Fruit fly (Drosophila melanogaster) whole organism, embryonic: ENCODE data around the gene CG7512.

Source experiments
- Atf6 ChIP-seq: fragments of 200-800 bp; sonication (Bioruptor generic); IDR thresholded peaks from 2 replicates; pipeline ENCODE4 v1.3.6; 2022; ENCODE audit warnings: missing biosample characterization, missing genetic modification characterization
- CG10147 ChIP-seq: fragments of 200-800 bp; sonication (Bioruptor generic); optimal IDR thresholded peaks from 2 replicates; lab custom pipeline; 2019; ENCODE audit warnings: missing biosample characterization, mild to moderate bottlenecking, missing genetic modification characterization, moderate library complexity
- CG10274 ChIP-seq: fragments of 200-800 bp; sonication (Bioruptor generic); optimal IDR thresholded peaks from 3 replicates; lab custom pipeline; 2017; ENCODE audit warnings: missing biosample characterization, mild to moderate bottlenecking, missing genetic modification characterization
- CG10979 ChIP-seq: fragments of 200-800 bp; sonication (Bioruptor generic); optimal IDR thresholded peaks from 2 replicates; lab custom pipeline; 2018; ENCODE audit warnings: missing biosample characterization, mild to moderate bottlenecking, missing genetic modification characterization, moderate library complexity
- CG11504 ChIP-seq: fragments of 200-800 bp; sonication (Bioruptor generic); optimal IDR thresholded peaks from 3 replicates; lab custom pipeline; 2019; ENCODE audit warnings: missing biosample characterization, mild to moderate bottlenecking, missing genetic modification characterization, moderate library complexity
- CG12391 ChIP-seq: fragments of 200-800 bp; sonication (Bioruptor generic); optimal IDR thresholded peaks from 3 replicates; lab custom pipeline; 2018; ENCODE audit warnings: missing biosample characterization, mild to moderate bottlenecking, missing genetic modification characterization, moderate library complexity
- CG15269 ChIP-seq: fragments of 200-800 bp; sonication (Bioruptor generic); optimal IDR thresholded peaks from 2 replicates; lab custom pipeline; 2018; ENCODE audit warnings: missing biosample characterization, mild to moderate bottlenecking, missing genetic modification characterization, moderate library complexity
- CG1603 ChIP-seq: fragments of 200-800 bp; sonication (Bioruptor generic); optimal IDR thresholded peaks from 2 replicates; lab custom pipeline; 2019; ENCODE audit warnings: missing biosample characterization, mild to moderate bottlenecking, missing genetic modification characterization, moderate library complexity
- CG2678 ChIP-seq: fragments of 200-800 bp; sonication (Bioruptor generic); optimal IDR thresholded peaks from 3 replicates; lab custom pipeline; 2019; ENCODE audit warnings: missing biosample characterization, mild to moderate bottlenecking, missing genetic modification characterization, moderate library complexity
- CG3847 ChIP-seq: fragments of 200-800 bp; sonication (Bioruptor generic); IDR thresholded peaks from 2 replicates; pipeline ENCODE4 v1.3.6; 2022; ENCODE audit warnings: missing biosample characterization, missing genetic modification characterization
- CG4328 ChIP-seq: fragments of 200-800 bp; sonication (Bioruptor generic); optimal IDR thresholded peaks from 3 replicates; lab custom pipeline; 2017; ENCODE audit warnings: missing biosample characterization, missing genetic modification reagents, missing genetic modification characterization
- CG43689 ChIP-seq: fragments of 200-800 bp; sonication (Bioruptor generic); IDR thresholded peaks from 2 replicates; pipeline ENCODE4 v1.3.6; 2022; ENCODE audit warnings: missing biosample characterization, missing genetic modification characterization
- CG4820 ChIP-seq: fragments of 200-800 bp; sonication (Bioruptor generic); optimal IDR thresholded peaks from 3 replicates; lab custom pipeline; 2016; ENCODE audit warnings: missing biosample characterization, missing genetic modification characterization
- CG5180 ChIP-seq: fragments of 200-800 bp; sonication (Bioruptor generic); optimal IDR thresholded peaks from 3 replicates; lab custom pipeline; 2017; ENCODE audit warnings: missing biosample characterization, missing genetic modification characterization, mild to moderate bottlenecking, moderate library complexity, missing genetic modification reagents
- CG5245 ChIP-seq: fragments of 200-800 bp; sonication (Bioruptor generic); optimal IDR thresholded peaks from 3 replicates; lab custom pipeline; 2016; ENCODE audit warnings: missing biosample characterization, missing genetic modification characterization
- CG6689 ChIP-seq: fragments of 200-800 bp; sonication (Bioruptor generic); IDR thresholded peaks from 2 replicates; pipeline ENCODE4 v1.3.6; 2022; ENCODE audit warnings: missing biosample characterization, missing genetic modification characterization
- CG7839 ChIP-seq: fragments of 200-800 bp; sonication (Bioruptor generic); optimal IDR thresholded peaks from 3 replicates; lab custom pipeline; 2018; ENCODE audit warnings: missing biosample characterization, mild to moderate bottlenecking, missing genetic modification characterization, moderate library complexity
- CG8388 ChIP-seq: fragments of 200-800 bp; sonication (Bioruptor generic); optimal IDR thresholded peaks from 2 replicates; lab custom pipeline; 2019; ENCODE audit warnings: missing biosample characterization, mild to moderate bottlenecking, missing genetic modification characterization, moderate library complexity
- Dfd ChIP-seq, 2 experiments: fragments of >200 bp; optimal IDR thresholded peaks; 2 replicates each; lab custom pipeline; 2017; ENCODE audit warnings: missing biosample characterization in 2 of 2, missing genetic modification characterization in 2 of 2
- Drgx ChIP-seq: fragments of 200-800 bp; sonication (Bioruptor generic); IDR thresholded peaks from 2 replicates; pipeline ENCODE4 v1.3.6; 2022; ENCODE audit warnings: missing biosample characterization, missing genetic modification characterization
- Gug ChIP-seq: fragments of 200-800 bp; sonication (Bioruptor generic); IDR thresholded peaks from 4 replicates; pipeline ENCODE4 v1.3.6; 2022; ENCODE audit warnings: missing biosample characterization, missing genetic modification characterization
- H2.0 ChIP-seq: fragments of 200-800 bp; sonication (Bioruptor generic); IDR thresholded peaks from 2 replicates; pipeline ENCODE4 v1.3.6; 2022; ENCODE audit warnings: missing biosample characterization, missing genetic modification characterization
- HLH3B ChIP-seq: fragments of 200-800 bp; sonication (Bioruptor generic); IDR thresholded peaks from 2 replicates; pipeline ENCODE4 v1.3.6; 2022; ENCODE audit warnings: missing biosample characterization, missing genetic modification characterization
- HmgD ChIP-seq: fragments of 200-800 bp; sonication (Bioruptor generic); optimal IDR thresholded peaks from 3 replicates; lab custom pipeline; 2016; ENCODE audit warnings: missing biosample characterization, missing genetic modification characterization
- Hsf ChIP-seq: fragments of 200-800 bp; sonication (Bioruptor generic); optimal IDR thresholded peaks from 3 replicates; lab custom pipeline; 2016; ENCODE audit warnings: missing biosample characterization, missing genetic modification characterization
- MBD-R2 ChIP-seq: fragments of 200-800 bp; sonication (Bioruptor generic); IDR thresholded peaks from 2 replicates; pipeline ENCODE4 v1.3.6; 2022; ENCODE audit warnings: missing biosample characterization, missing genetic modification characterization
- Med ChIP-seq: fragments of 200-800 bp; sonication (Bioruptor generic); peaks from one replicate; lab custom pipeline; 2016; ENCODE audit warnings: missing biosample characterization, missing genetic modification characterization, mild to moderate bottlenecking, inconsistent platforms, moderate library complexity
- NC2β ChIP-seq: fragments of 200-800 bp; sonication (Bioruptor generic); optimal IDR thresholded peaks from 2 replicates; lab custom pipeline; 2016; ENCODE audit warnings: missing biosample characterization, missing genetic modification characterization
- Oaz ChIP-seq: fragments of 200-800 bp; sonication (Bioruptor generic); IDR thresholded peaks from 2 replicates; pipeline ENCODE4 v1.3.6; 2022; ENCODE audit warnings: missing biosample characterization, missing genetic modification characterization
- Opbp ChIP-seq: fragments of 200-800 bp; sonication (Bioruptor generic); IDR thresholded peaks from 3 replicates; pipeline ENCODE4 v1.3.6; 2022; ENCODE audit warnings: missing biosample characterization, missing genetic modification characterization; ENCODE audit not compliant: partially characterized antibody
- Ptx1 ChIP-seq: fragments of 200-800 bp; sonication (Bioruptor generic); IDR thresholded peaks from 2 replicates; pipeline ENCODE4 v1.3.6; 2022; ENCODE audit warnings: missing biosample characterization, missing genetic modification characterization
- Sox102F ChIP-seq: fragments of 200-800 bp; sonication (Bioruptor generic); optimal IDR thresholded peaks from 2 replicates; lab custom pipeline; 2018; ENCODE audit warnings: missing biosample characterization, mild to moderate bottlenecking, missing genetic modification characterization, moderate library complexity
- bcd ChIP-seq: fragments of 200-800 bp; sonication (Bioruptor generic); optimal IDR thresholded peaks from 2 replicates; lab custom pipeline; 2017; ENCODE audit warnings: missing biosample characterization, mild to moderate bottlenecking, missing genetic modification characterization
- dpn ChIP-seq, 2 experiments: fragments of 200-800 bp; sonication (Bioruptor generic); optimal IDR thresholded peaks; 3 replicates each; lab custom pipeline; 2016; ENCODE audit warnings: missing biosample characterization in 2 of 2, missing genetic modification characterization in 2 of 2
- ewg ChIP-seq: fragments of 200-800 bp; sonication (Bioruptor generic); optimal IDR thresholded peaks from 3 replicates; lab custom pipeline; 2017; ENCODE audit warnings: mild to moderate bottlenecking, missing biosample characterization, missing genetic modification reagents, missing genetic modification characterization
- gcm2 ChIP-seq: fragments of 200-800 bp; sonication (Bioruptor generic); optimal IDR thresholded peaks from 2 replicates; lab custom pipeline; 2016; ENCODE audit warnings: missing biosample characterization, missing genetic modification characterization
- gsb-n ChIP-seq: fragments of 200-800 bp; sonication (Bioruptor generic); optimal IDR thresholded peaks from 3 replicates; lab custom pipeline; 2018; ENCODE audit warnings: missing biosample characterization, mild to moderate bottlenecking, missing genetic modification characterization
- lmd ChIP-seq: fragments of 200-800 bp; sonication (Bioruptor generic); IDR thresholded peaks from 2 replicates; pipeline ENCODE4 v1.3.6; 2022; ENCODE audit warnings: missing biosample characterization, missing genetic modification characterization
- lov ChIP-seq, 2 experiments: fragments of 200-800 bp in 1 of 2; fragments of >200 bp in 1 of 2; sonication (Bioruptor generic) in 1 of 2; IDR thresholded peaks in 1 of 2; optimal IDR thresholded peaks in 1 of 2; 2 replicates in 1 of 2; 3 replicates in 1 of 2; pipeline versions ENCODE4 v1.3.6 to Lab custom; 2017 to 2022; ENCODE audit warnings: missing biosample characterization in 1 of 2, missing genetic modification characterization in 1 of 2
- nerfin-1 ChIP-seq: fragments of 200-800 bp; sonication (Bioruptor generic); optimal IDR thresholded peaks from 3 replicates; lab custom pipeline; 2019; ENCODE audit warnings: missing biosample characterization, mild to moderate bottlenecking, missing genetic modification characterization, moderate library complexity
- onecut ChIP-seq: fragments of 200-800 bp; sonication (Bioruptor generic); IDR thresholded peaks from 2 replicates; pipeline ENCODE4 v1.3.6; 2022; ENCODE audit warnings: missing biosample characterization, missing genetic modification characterization
- pb ChIP-seq: fragments of 200-800 bp; sonication (Bioruptor generic); optimal IDR thresholded peaks from 3 replicates; lab custom pipeline; 2016; ENCODE audit warnings: missing biosample characterization, missing genetic modification characterization
- pnt ChIP-seq: fragments of 200-800 bp; sonication (Bioruptor generic); optimal IDR thresholded peaks from 3 replicates; lab custom pipeline; 2016; ENCODE audit warnings: missing biosample characterization, missing genetic modification characterization
- ranshi ChIP-seq: fragments of 200-800 bp; sonication (Bioruptor generic); IDR thresholded peaks from 2 replicates; pipeline ENCODE4 v1.3.6; 2022; ENCODE audit warnings: missing biosample characterization, missing genetic modification characterization
- rib ChIP-seq: fragments of 200-800 bp; sonication (Bioruptor generic); IDR thresholded peaks from 2 replicates; pipeline ENCODE4 v1.3.6; 2022; ENCODE audit warnings: missing biosample characterization, missing genetic modification characterization
- sqz ChIP-seq: fragments of 200-800 bp; sonication (Bioruptor generic); optimal IDR thresholded peaks from 3 replicates; lab custom pipeline; 2018; ENCODE audit warnings: missing biosample characterization, mild to moderate bottlenecking, missing genetic modification characterization
- tgo ChIP-seq: fragments of 200-800 bp; sonication (Bioruptor generic); IDR thresholded peaks from 3 replicates; pipeline ENCODE4 v1.3.6; 2022; ENCODE audit warnings: missing biosample characterization, missing genetic modification characterization
- tin ChIP-seq: fragments of 200-800 bp; sonication (Bioruptor generic); optimal IDR thresholded peaks from 3 replicates; lab custom pipeline; 2016; ENCODE audit warnings: missing biosample characterization, missing genetic modification characterization
- ttk ChIP-seq: fragments of 200-800 bp; sonication (Bioruptor generic); IDR thresholded peaks from 2 replicates; pipeline ENCODE4 v2.1.2; 2022; ENCODE audit warnings: missing biosample characterization, missing genetic modification characterization
- vnd ChIP-seq: fragments of 200-800 bp; sonication (Bioruptor generic); IDR thresholded peaks from 3 replicates; pipeline ENCODE4 v1.3.6; 2022; ENCODE audit warnings: missing biosample characterization, missing genetic modification characterization; ENCODE audit not compliant: partially characterized antibody

Gene CG7512

DNA sequence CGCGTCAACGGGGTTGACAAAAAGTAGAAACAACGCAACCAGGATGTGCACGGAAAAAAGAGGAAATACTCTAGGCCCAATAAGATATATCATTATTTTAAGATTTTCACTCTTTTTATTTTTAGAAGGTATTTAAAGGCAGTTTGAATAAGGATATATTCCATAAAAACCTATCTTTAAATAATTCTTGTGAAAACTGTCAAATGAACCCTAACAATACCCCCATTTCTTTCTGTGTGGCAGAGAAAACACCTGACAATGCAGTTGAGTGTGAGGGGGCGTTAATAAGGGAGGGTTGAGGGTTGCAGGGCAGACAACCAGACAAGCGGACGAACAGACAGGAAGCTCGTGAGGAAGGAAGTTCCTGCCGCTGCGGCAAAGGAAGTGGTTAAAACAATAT is 38.4 kb downstream of the CG7512 start (continued):
- TF ChIP-seq ttk (GFP tag; lab: Robert Waterston, UW), result 0 out of 2 replicates have a peak, but pooled peaks have one; percentile 9
- TF ChIP-seq H2.0 (GFP tag; lab: Robert Waterston, UW), result 0 out of 2 replicates have a peak, but pooled peaks have one; percentile 26
- TF ChIP-seq CG5180, result peak; percentile 27
- TF ChIP-seq CG3847 (GFP tag; lab: Robert Waterston, UW), result no peak
- peak; percentile 19 to 37 for TF ChIP-seq dpn (GFP tag; optimal IDR thresholded peaks at IDR 0.05; lab: Kevin White, UChicago)
- peak; percentile 29 for TF ChIP-seq NC2β (GFP tag; lab: Kevin White, UChicago)
- TF ChIP-seq sqz (GFP tag; lab: Kevin White, UChicago), result no peak
- TF ChIP-seq nerfin-1 (tag; lab: Kevin White, UChicago), result peak; percentile 35
- TF ChIP-seq CG11504 (tag; lab: Kevin White, UChicago), result peak; percentile 48
- peak; percentile 53 for TF ChIP-seq CG7839 (tag; lab: Kevin White, UChicago)
- TF ChIP-seq Oaz, result no peak
- 0 out of 3 replicates have a peak, but pooled peaks have one; percentile 19 for TF ChIP-seq vnd
- 0 out of 4 replicates have a peak, but pooled peaks have one; percentile 4 for TF ChIP-seq Gug
- peak; percentile 63 for TF ChIP-seq CG6689 (GFP tag; lab: Robert Waterston, UW)
- TF ChIP-seq ranshi (GFP tag; lab: Robert Waterston, UW), result 0 out of 2 replicates have a peak, but pooled peaks have one; percentile 24
- no peak for TF ChIP-seq HmgD (GFP tag; lab: Kevin White, UChicago)
- peak; percentile 30 for TF ChIP-seq CG15269
- no peak for TF ChIP-seq onecut (GFP tag; lab: Robert Waterston, UW)
- TF ChIP-seq Atf6 (GFP tag; lab: Robert Waterston, UW), result no peak
- peak; percentile 52 for TF ChIP-seq CG12391
- TF ChIP-seq Opbp (GFP tag; lab: Robert Waterston, UW), result no peak
- TF ChIP-seq gsb-n (tag; lab: Kevin White, UChicago), result peak; percentile 34
- peak; percentile 75 for TF ChIP-seq CG10979 (tag; lab: Kevin White, UChicago)
- peak; percentile 17 for TF ChIP-seq CG10147
- TF ChIP-seq pnt (GFP tag; lab: Kevin White, UChicago), result peak; percentile 10
- no peak for TF ChIP-seq MBD-R2 (GFP tag; lab: Robert Waterston, UW)
- no peak for TF ChIP-seq rib (GFP tag; lab: Robert Waterston, UW)
- TF ChIP-seq pb (GFP tag; lab: Kevin White, UChicago), result no peak
- TF ChIP-seq Dfd (GFP tag; optimal IDR thresholded peaks at IDR 0.05; lab: Kevin White, UChicago), result no peak
- no peak for TF ChIP-seq CG43689 (GFP tag; lab: Robert Waterston, UW)
- peak; percentile 26 for TF ChIP-seq CG1603 (tag; lab: Kevin White, UChicago)
- peak; percentile 42 for TF ChIP-seq CG4820 (GFP tag; lab: Kevin White, UChicago)
- peak; percentile 39; the same call in 1 of the 2 replicates for TF ChIP-seq Ptx1 (GFP tag; lab: Robert Waterston, UW)
- no peak for TF ChIP-seq CG10274 (GFP tag; lab: Kevin White, UChicago)
- peak; percentile 76 for TF ChIP-seq Med
- TF ChIP-seq CG4328 (GFP tag; lab: Kevin White, UChicago), result no peak
- TF ChIP-seq bcd, result peak; percentile 12
- TF ChIP-seq CG5245 (GFP tag; lab: Kevin White, UChicago), result no peak
- TF ChIP-seq Drgx (GFP tag; lab: Robert Waterston, UW), result peak; percentile 53
- 0 out of 2 replicates have a peak, but pooled peaks have one; percentile 23 for TF ChIP-seq lmd (GFP tag; lab: Robert Waterston, UW)
- no peak for TF ChIP-seq lov (optimal IDR thresholded peaks at IDR 0.05; lab: Kevin White, UChicago)
- no peak for TF ChIP-seq lov (GFP tag; IDR thresholded peaks at IDR 0.05; lab: Robert Waterston, UW)
- TF ChIP-seq CG2678 (tag; lab: Kevin White, UChicago), result peak; percentile 46
- no peak for TF ChIP-seq gcm2 (GFP tag; lab: Kevin White, UChicago)
- peak; percentile 53 for TF ChIP-seq Sox102F (GFP tag; lab: Kevin White, UChicago)
- TF ChIP-seq ewg (GFP tag; lab: Kevin White, UChicago), result no peak
- peak; percentile 32 for TF ChIP-seq tin (GFP tag; lab: Kevin White, UChicago)
- peak; percentile 14 for TF ChIP-seq Hsf (GFP tag; lab: Kevin White, UChicago)
- TF ChIP-seq tgo (GFP tag; lab: Robert Waterston, UW), result 0 out of 3 replicates have a peak, but pooled peaks have one; percentile 43
- TF ChIP-seq HLH3B (GFP tag; lab: Robert Waterston, UW), result peak; percentile 49; the same call in 1 of the 2 replicates
- TF ChIP-seq CG8388 (GFP tag; lab: Kevin White, UChicago), result peak; percentile 55
